Fruit fly (Drosophila melanogaster) S2 (cell line): Measurements from ENCODE around the gene CG10877.

Experiments
- CG8478 ChIP-seq: fragments of >200 bp; optimal IDR thresholded peaks from 2 replicates; lab custom pipeline; 2018
- CTCF ChIP-seq, 2 experiments: fragments of >200 bp; optimal IDR thresholded peaks; 2 replicates each; lab custom pipeline; 2018

DNA sequence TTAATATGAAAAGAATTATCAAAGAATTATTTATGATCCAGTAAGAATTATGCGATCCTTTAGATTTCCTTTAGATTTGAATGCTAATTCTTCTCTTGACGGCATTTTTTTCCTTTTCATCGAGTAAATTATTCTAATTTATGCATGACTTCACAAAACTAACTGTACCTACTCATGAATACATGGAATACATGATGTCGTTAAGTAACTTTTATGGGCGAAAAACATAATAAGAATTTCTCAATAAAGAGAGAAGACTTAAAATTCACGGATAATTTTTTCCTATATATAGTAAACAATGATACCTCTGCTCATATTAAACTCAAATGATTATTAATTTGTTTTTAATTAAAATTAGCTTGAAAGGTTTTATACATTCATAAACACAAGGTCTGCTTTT lies 32.0 kb upstream of the CG10877 start:
- TF ChIP-seq CTCF (optimal IDR thresholded peaks at IDR 0.05; lab: Kevin White, UChicago) (no peak), CG8478 (lab: Kevin White, UChicago) (no peak)
